Worm (Caenorhabditis elegans) whole organism, young adult: Measurements from ENCODE around the gene Y48B6A.10.

ENCODE experiments used
- B0019.2 ChIP-seq: fragments of 200-800 bp; sonication (Bioruptor generic); conservative IDR thresholded peaks from 2 replicates; pipeline ENCODE4 v1.3.6; 2022; ENCODE audit warnings: missing genetic modification reagents, missing genetic modification characterization, missing compliant biosample characterization
- B0261.1 ChIP-seq: sonication (generic microtip); optimal IDR thresholded peaks from 2 replicates; lab custom pipeline; 2016; ENCODE audit warnings: mild to moderate bottlenecking, missing genetic modification characterization, moderate library complexity, missing compliant biosample characterization
- B0336.3 ChIP-seq: fragments of 200-800 bp; sonication (Bioruptor generic); IDR thresholded peaks from 2 replicates; pipeline ENCODE4 v1.3.6; 2022; ENCODE audit warnings: missing genetic modification characterization, missing compliant biosample characterization
- C06A6.2 ChIP-seq: fragments of 200-800 bp; sonication (Bioruptor generic); conservative IDR thresholded peaks from 2 replicates; pipeline ENCODE4 v1.3.6; 2022; ENCODE audit warnings: missing genetic modification characterization, missing compliant biosample characterization
- F33H1.4 ChIP-seq: fragments of 200-800 bp; sonication (Bioruptor generic); IDR thresholded peaks from 2 replicates; pipeline ENCODE4 v1.3.6; 2022; ENCODE audit warnings: missing genetic modification reagents, missing genetic modification characterization, missing compliant biosample characterization
- F39B2.1 ChIP-seq: fragments of 200-800 bp; sonication (Bioruptor generic); IDR thresholded peaks from 2 replicates; pipeline ENCODE4 v1.3.6; 2022; ENCODE audit warnings: missing genetic modification reagents, missing genetic modification characterization, missing compliant biosample characterization
- F49E8.2 ChIP-seq: sonication (generic microtip); optimal IDR thresholded peaks from 3 replicates; lab custom pipeline; 2017; ENCODE audit warnings: missing genetic modification characterization, mild to moderate bottlenecking, missing compliant biosample characterization, antibody characterized with exemption, moderate library complexity; ENCODE audit not compliant: insufficient read depth
- F57C9.4 ChIP-seq: sonication (generic microtip); optimal IDR thresholded peaks from 2 replicates; lab custom pipeline; 2017; ENCODE audit warnings: mild to moderate bottlenecking, missing genetic modification characterization, missing compliant biosample characterization
- K11D2.4 ChIP-seq: fragments of 200-800 bp; sonication (Bioruptor generic); IDR thresholded peaks from 2 replicates; pipeline ENCODE4 v1.3.6; 2022; ENCODE audit warnings: missing genetic modification reagents, missing genetic modification characterization, missing compliant biosample characterization
- K12H6.12 ChIP-seq: fragments of 200-800 bp; sonication (Bioruptor generic); optimal IDR thresholded peaks from 2 replicates; lab custom pipeline; 2018; ENCODE audit warnings: mild to moderate bottlenecking, missing genetic modification characterization, missing compliant biosample characterization
- T26A5.8 ChIP-seq: sonication (generic microtip); optimal IDR thresholded peaks from 2 replicates; lab custom pipeline; 2016; ENCODE audit warnings: missing genetic modification characterization, missing compliant biosample characterization
- Y53F4B.3 ChIP-seq: fragments of 200-800 bp; sonication (Bioruptor generic); IDR thresholded peaks from 2 replicates; pipeline ENCODE4 v1.3.6; 2022; ENCODE audit warnings: missing genetic modification reagents, missing genetic modification characterization, missing compliant biosample characterization
- Y95B8A.8 ChIP-seq: fragments of 200-800 bp; sonication (Bioruptor generic); IDR thresholded peaks from 2 replicates; pipeline ENCODE4 v1.3.6; 2022; ENCODE audit warnings: missing genetic modification reagents, missing genetic modification characterization, missing compliant biosample characterization
- ama-1 ChIP-seq, 3 experiments: fragments of 150-350 bp in 1 of 3; sonication (generic microtip) in 2 of 3; optimal IDR thresholded peaks; 2 replicates each; lab custom pipeline; 2014 to 2018; ENCODE audit warnings: missing biosample characterization in 2 of 3, missing genetic modification characterization in 2 of 3, missing genetic modification reagents in 2 of 3
- aptf-2 ChIP-seq: fragments of 200-800 bp; sonication (Bioruptor generic); conservative IDR thresholded peaks from 2 replicates; pipeline ENCODE4 v1.3.6; 2022; ENCODE audit warnings: missing genetic modification reagents, missing genetic modification characterization, missing compliant biosample characterization
- attf-5 ChIP-seq: fragments of 200-800 bp; sonication (Bioruptor generic); optimal IDR thresholded peaks from 2 replicates; lab custom pipeline; 2018; ENCODE audit warnings: mild to moderate bottlenecking, missing genetic modification characterization, missing compliant biosample characterization
- attf-6 ChIP-seq: fragments of 200-800 bp; sonication (Bioruptor generic); IDR thresholded peaks from 2 replicates; pipeline ENCODE4 v1.3.6; 2022; ENCODE audit warnings: missing genetic modification reagents, missing genetic modification characterization, missing compliant biosample characterization
- ceh-40 ChIP-seq: fragments of 200-800 bp; sonication (Bioruptor generic); IDR thresholded peaks from 2 replicates; pipeline ENCODE4 v1.3.6; 2022; ENCODE audit warnings: missing genetic modification characterization, missing compliant biosample characterization
- ceh-58 ChIP-seq: fragments of 200-800 bp; sonication (Bioruptor generic); IDR thresholded peaks from 2 replicates; pipeline ENCODE4 v1.3.6; 2022; ENCODE audit warnings: missing genetic modification characterization, missing compliant biosample characterization
- dpff-1 ChIP-seq: sonication (generic microtip); optimal IDR thresholded peaks from 2 replicates; lab custom pipeline; 2017; ENCODE audit warnings: mild to moderate bottlenecking, missing genetic modification characterization, missing compliant biosample characterization
- efl-1 ChIP-seq: fragments of 150-350 bp; optimal IDR thresholded peaks from 2 replicates; lab custom pipeline; 2014; ENCODE audit warnings: missing biosample characterization, missing genetic modification reagents, missing genetic modification characterization
- ekl-4 ChIP-seq: fragments of 200-800 bp; sonication (Bioruptor generic); IDR thresholded peaks from 2 replicates; pipeline ENCODE4 v1.3.6; 2022; ENCODE audit warnings: missing genetic modification reagents, missing genetic modification characterization, missing compliant biosample characterization
- ets-4 ChIP-seq: fragments of 200-800 bp; sonication (Bioruptor generic); optimal IDR thresholded peaks from 2 replicates; lab custom pipeline; 2018; ENCODE audit warnings: mild to moderate bottlenecking, missing genetic modification characterization, missing compliant biosample characterization
- fkh-3 ChIP-seq: sonication (generic microtip); optimal IDR thresholded peaks from 2 replicates; lab custom pipeline; 2016; ENCODE audit warnings: mild to moderate bottlenecking, missing genetic modification characterization, missing compliant biosample characterization
- let-526 ChIP-seq: fragments of 200-800 bp; sonication (Bioruptor generic); IDR thresholded peaks from 2 replicates; pipeline ENCODE4 v1.3.6; 2022; ENCODE audit warnings: missing genetic modification reagents, missing genetic modification characterization, missing compliant biosample characterization
- let-607 ChIP-seq, 2 experiments: fragments of 200-800 bp in 1 of 2; sonication (Bioruptor generic) in 1 of 2; sonication (generic microtip) in 1 of 2; optimal IDR thresholded peaks; 2 replicates each; lab custom pipeline; 2016 to 2018; ENCODE audit warnings: mild to moderate bottlenecking in 2 of 2, missing compliant biosample characterization in 2 of 2, missing genetic modification characterization in 2 of 2, moderate library complexity in 2 of 2, missing genotype in 1 of 2
- lin-26 ChIP-seq: fragments of 200-800 bp; sonication (Bioruptor generic); IDR thresholded peaks from 2 replicates; pipeline ENCODE4 v1.3.6; 2022; ENCODE audit warnings: missing genetic modification reagents, missing genetic modification characterization, missing compliant biosample characterization
- madf-10 ChIP-seq: sonication (generic microtip); optimal IDR thresholded peaks from 2 replicates; lab custom pipeline; 2016; ENCODE audit warnings: mild to moderate bottlenecking, missing genetic modification characterization, missing compliant biosample characterization
- madf-3 ChIP-seq: fragments of 200-800 bp; sonication (Bioruptor generic); IDR thresholded peaks from 2 replicates; pipeline ENCODE4 v1.3.6; 2022; ENCODE audit warnings: missing genetic modification reagents, missing genetic modification characterization, missing compliant biosample characterization
- madf-8 ChIP-seq: fragments of 200-800 bp; sonication (Bioruptor generic); conservative IDR thresholded peaks from 2 replicates; pipeline ENCODE4 v1.3.6; 2022; ENCODE audit warnings: missing genetic modification reagents, missing genetic modification characterization, missing compliant biosample characterization
- mel-28 ChIP-seq: sonication (generic microtip); optimal IDR thresholded peaks from 2 replicates; lab custom pipeline; 2016; ENCODE audit warnings: borderline replicate concordance, mild to moderate bottlenecking, missing genetic modification characterization, missing compliant biosample characterization
- nfyb-1 ChIP-seq: fragments of 200-800 bp; sonication (Bioruptor generic); IDR thresholded peaks from 2 replicates; pipeline ENCODE4 v1.3.6; 2022; ENCODE audit warnings: missing genetic modification reagents, missing genetic modification characterization, missing compliant biosample characterization
- nhr-120 ChIP-seq: fragments of 200-800 bp; sonication (Bioruptor generic); IDR thresholded peaks from 2 replicates; pipeline ENCODE4 v1.3.6; 2022; ENCODE audit warnings: missing genetic modification characterization, missing compliant biosample characterization
- nhr-179 ChIP-seq: sonication (generic microtip); optimal IDR thresholded peaks from 2 replicates; lab custom pipeline; 2016; ENCODE audit warnings: mild to moderate bottlenecking, missing genetic modification characterization, missing compliant biosample characterization
- nhr-27 ChIP-seq: fragments of 200-800 bp; sonication (Bioruptor generic); optimal IDR thresholded peaks from 2 replicates; lab custom pipeline; 2018; ENCODE audit warnings: mild to moderate bottlenecking, missing genetic modification characterization, moderate library complexity, missing compliant biosample characterization
- nhr-80 ChIP-seq: sonication (generic microtip); optimal IDR thresholded peaks from 2 replicates; lab custom pipeline; 2016; ENCODE audit warnings: missing genetic modification characterization, missing compliant biosample characterization
- nhr-90 ChIP-seq: sonication (generic microtip); optimal IDR thresholded peaks from 2 replicates; lab custom pipeline; 2016; ENCODE audit warnings: missing genotype, mild to moderate bottlenecking, missing genetic modification characterization, missing compliant biosample characterization
- pbrm-1 ChIP-seq: fragments of 200-800 bp; sonication (Bioruptor generic); IDR thresholded peaks from 2 replicates; pipeline ENCODE4 v1.3.6; 2022; ENCODE audit warnings: missing genetic modification reagents, missing genetic modification characterization, missing compliant biosample characterization
- pha-4 ChIP-seq: fragments of 150-350 bp; sonication (generic microtip); optimal IDR thresholded peaks from 2 replicates; lab custom pipeline; 2014; ENCODE audit warnings: missing biosample characterization, missing genetic modification reagents, missing genetic modification characterization
- rpc-1 ChIP-seq, 2 experiments: fragments of 150-350 bp in 1 of 2; sonication (generic microtip) in 1 of 2; optimal IDR thresholded peaks; 2 replicates each; lab custom pipeline; 2014 to 2018; ENCODE audit warnings: missing biosample characterization in 1 of 2, missing genetic modification characterization in 1 of 2, missing genetic modification reagents in 1 of 2, missing genotype in 1 of 2
- snpc-4 ChIP-seq, 5 experiments: fragments of 150-350 bp in 1 of 5; sonication (generic microtip) in 4 of 5; optimal IDR thresholded peaks; 2 replicates each; lab custom pipeline; 2014 to 2018; ENCODE audit warnings: missing genetic modification characterization in 5 of 5, missing biosample characterization in 3 of 5, antibody characterized with exemption in 2 of 5, mild to moderate bottlenecking in 2 of 5, missing compliant biosample characterization in 2 of 5, missing genotype in 2 of 5, moderate library complexity in 2 of 5, missing genetic modification reagents in 1 of 5
- tbx-9 ChIP-seq: sonication (generic microtip); optimal IDR thresholded peaks from 2 replicates; lab custom pipeline; 2016; ENCODE audit warnings: borderline replicate concordance, missing genetic modification characterization, inconsistent platforms, missing compliant biosample characterization
- tlf-1 ChIP-seq: fragments of 200-800 bp; sonication (Bioruptor generic); optimal IDR thresholded peaks from 2 replicates; lab custom pipeline; 2018; ENCODE audit warnings: mild to moderate bottlenecking, missing genetic modification characterization, missing compliant biosample characterization
- unc-62 ChIP-seq: fragments of 150-350 bp; optimal IDR thresholded peaks from 2 replicates; lab custom pipeline; 2014; ENCODE audit warnings: missing biosample characterization, missing genetic modification reagents, missing genetic modification characterization
- ztf-18 ChIP-seq: sonication (generic microtip); optimal IDR thresholded peaks from 2 replicates; lab custom pipeline; 2016; ENCODE audit warnings: missing genotype, mild to moderate bottlenecking, missing genetic modification characterization, missing compliant biosample characterization
- ztf-22 ChIP-seq: fragments of 200-800 bp; sonication (Bioruptor generic); optimal IDR thresholded peaks from 2 replicates; lab custom pipeline; 2018; ENCODE audit warnings: mild to moderate bottlenecking, missing genetic modification characterization, moderate library complexity, missing compliant biosample characterization
- ztf-28 ChIP-seq: fragments of 200-800 bp; sonication (Bioruptor generic); IDR thresholded peaks from 2 replicates; pipeline ENCODE4 v1.3.6; 2022; ENCODE audit warnings: missing genetic modification reagents, missing genetic modification characterization, missing compliant biosample characterization
- ztf-3 ChIP-seq: fragments of 200-800 bp; sonication (Bioruptor generic); optimal IDR thresholded peaks from 2 replicates; lab custom pipeline; 2018; ENCODE audit warnings: mild to moderate bottlenecking, missing genetic modification characterization, missing compliant biosample characterization
- ztf-6 ChIP-seq: fragments of 200-800 bp; sonication (Bioruptor generic); IDR thresholded peaks from 2 replicates; pipeline ENCODE4 v1.3.6; 2022; ENCODE audit warnings: missing genetic modification reagents, missing genetic modification characterization, missing compliant biosample characterization

Y48B6A.10 gene

DNA sequence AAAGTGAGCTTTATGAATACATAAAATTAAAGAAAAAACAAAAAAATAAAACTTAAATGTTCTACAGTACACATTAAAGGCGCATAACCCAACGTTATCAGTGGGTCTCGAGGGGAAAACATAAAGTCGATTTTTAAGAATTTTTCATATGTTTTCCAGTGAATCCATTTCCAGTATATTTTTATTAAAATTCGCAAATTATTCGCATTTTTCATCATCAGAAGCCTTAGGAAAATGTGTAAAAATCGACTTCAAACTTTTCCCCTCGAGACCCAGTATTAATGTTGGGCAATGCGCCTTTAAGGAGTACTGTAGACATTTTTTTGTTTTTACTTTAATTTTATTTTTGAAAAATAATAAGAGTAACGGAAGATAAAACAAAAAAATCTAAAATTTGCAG, 3.9 kb downstream of the Y48B6A.10 start:
- TF ChIP-seq efl-1 (peak; percentile 32), ztf-6 (no peak), ekl-4 (GFP tag; lab: Robert Waterston, UW) (0 out of 2 replicates have a peak, but pooled peaks have one; percentile 50), ceh-58 (GFP tag; lab: Robert Waterston, UW) (no peak), ztf-18 (tag; lab: Kevin White, UChicago) (peak; percentile 13), T26A5.8 (no peak), B0019.2 (GFP tag; lab: Robert Waterston, UW) (no peak), K12H6.12 (tag; lab: Kevin White, UChicago) (no peak), F39B2.1 (GFP tag; lab: Robert Waterston, UW) (no peak), nhr-179 (tag; lab: Kevin White, UChicago) (no peak), let-526 (no peak), nhr-120 (no peak), attf-6 (GFP tag; lab: Robert Waterston, UW) (no peak), nhr-27 (no peak), fkh-3 (no peak), nfyb-1 (GFP tag; lab: Robert Waterston, UW) (no peak), ceh-40 (GFP tag; lab: Robert Waterston, UW) (no peak), dpff-1 (tag; lab: Kevin White, UChicago) (no peak), ama-1 (optimal IDR thresholded peaks at IDR 0.05; lab: Kevin White, UChicago) (no peak), ama-1 (GFP tag; optimal IDR thresholded peaks at IDR 0.05; lab: Kevin White, UChicago) (no peak), ztf-22 (GFP tag; lab: Kevin White, UChicago) (no peak), pha-4 (tag; lab: Kevin White, UChicago) (no peak), snpc-4 (GFP tag; optimal IDR thresholded peaks at IDR 0.05; lab: Kevin White, UChicago) (no peak), snpc-4 (tag; optimal IDR thresholded peaks at IDR 0.05; lab: Kevin White, UChicago) (peak in 2 of 4 experiments; percentile 10 to 24), madf-3 (no peak), attf-5 (GFP tag; lab: Kevin White, UChicago) (no peak), unc-62 (no peak), Y53F4B.3 (GFP tag; lab: Robert Waterston, UW) (no peak), B0261.1 (tag; lab: Kevin White, UChicago) (no peak), nhr-90 (tag; lab: Kevin White, UChicago) (no peak), Y95B8A.8 (GFP tag; lab: Robert Waterston, UW) (no peak), ets-4 (GFP tag; lab: Kevin White, UChicago) (no peak), B0336.3 (GFP tag; lab: Robert Waterston, UW) (no peak), pbrm-1 (no peak), tlf-1 (no peak), ztf-28 (GFP tag; lab: Robert Waterston, UW) (no peak), mel-28 (tag; lab: Kevin White, UChicago) (no peak), ztf-3 (GFP tag; lab: Kevin White, UChicago) (no peak), aptf-2 (GFP tag; lab: Robert Waterston, UW) (no peak), lin-26 (GFP tag; lab: Robert Waterston, UW) (no peak), K11D2.4 (GFP tag; lab: Robert Waterston, UW) (no peak), F49E8.2 (tag; lab: Kevin White, UChicago) (peak; percentile 5), nhr-80 (no peak), madf-10 (tag; lab: Kevin White, UChicago) (no peak), let-607 (tag; optimal IDR thresholded peaks at IDR 0.05; lab: Kevin White, UChicago) (no peak), madf-8 (peak; percentile 87), tbx-9 (tag; lab: Kevin White, UChicago) (no peak), C06A6.2 (GFP tag; lab: Robert Waterston, UW) (no peak), F57C9.4 (tag; lab: Kevin White, UChicago) (no peak), F33H1.4 (peak; percentile 97), rpc-1 (optimal IDR thresholded peaks at IDR 0.05; lab: Kevin White, UChicago) (no peak), rpc-1 (tag; optimal IDR thresholded peaks at IDR 0.05; lab: Kevin White, UChicago) (no peak)
